Worm (Caenorhabditis elegans): ENCODE results near the gene twk-25.

DNA sequence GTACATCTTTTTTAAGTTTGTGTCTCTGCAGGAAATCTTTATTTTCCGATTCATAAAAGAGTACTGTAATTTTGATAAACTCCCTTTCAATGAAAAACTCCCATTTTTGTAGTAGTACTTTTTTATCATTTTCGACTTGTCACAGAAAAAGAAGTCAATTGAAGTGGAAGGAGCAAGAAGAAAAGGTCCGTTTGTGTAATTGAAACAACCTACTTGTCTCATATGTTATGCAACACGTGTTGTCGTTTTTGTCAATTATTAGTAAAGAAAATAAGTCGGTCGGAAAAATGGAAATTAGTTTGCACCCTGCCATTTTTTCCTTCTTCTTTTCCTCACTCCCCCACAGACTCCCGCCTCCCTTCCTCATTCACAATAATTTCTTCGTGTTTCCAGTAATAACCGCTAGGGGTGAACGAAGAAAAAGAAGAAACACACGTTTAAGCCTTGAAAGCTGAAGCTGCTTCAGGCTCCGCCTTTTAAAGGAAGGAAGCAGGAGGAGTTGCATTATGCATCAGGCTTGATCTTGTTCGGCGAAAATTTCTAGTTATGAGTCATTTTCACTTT lies 45.7 kb upstream of the twk-25 start:
- TF ChIP-seq nhr-12 (tag; optimal IDR thresholded peaks at IDR 0.05) (no peak), aly-2 (tag; optimal IDR thresholded peaks at IDR 0.05) (no peak), egl-27 (tag; optimal IDR thresholded peaks at IDR 0.05) (no peak), fos-1 (tag; optimal IDR thresholded peaks at IDR 0.05) (no peak), skn-1 (tag; optimal IDR thresholded peaks at IDR 0.05) (no peak), nhr-25 (tag; optimal IDR thresholded peaks at IDR 0.05) (no peak), unc-62 (GFP tag; optimal IDR thresholded peaks at IDR 0.05) (no peak), F13H6.1 (tag; optimal IDR thresholded peaks at IDR 0.05) (no peak), unc-39 (tag; optimal IDR thresholded peaks at IDR 0.05) (no peak), nhr-23 (tag; optimal IDR thresholded peaks at IDR 0.05) (no peak), ama-1 (optimal IDR thresholded peaks at IDR 0.05) (no peak), ztf-4 (tag; optimal IDR thresholded peaks at IDR 0.05) (no peak), snpc-4 (tag; optimal IDR thresholded peaks at IDR 0.05) (no peak), elt-1 (tag; optimal IDR thresholded peaks at IDR 0.05) (no peak)
